Fruit fly (Drosophila melanogaster) whole organism, adult: ENCODE results near the gene cdm.

ENCODE experiments used
- CG12768 ChIP-seq: fragments of 200-800 bp; sonication (Bioruptor generic); optimal IDR thresholded peaks from 2 replicates; lab custom pipeline; 2017; ENCODE audit warnings: missing biosample characterization, missing genetic modification characterization, mild to moderate bottlenecking, moderate library complexity, missing genetic modification reagents
- CG14711 ChIP-seq: fragments of 200-800 bp; sonication (Bioruptor generic); optimal IDR thresholded peaks from 2 replicates; lab custom pipeline; 2018; ENCODE audit warnings: missing biosample characterization, mild to moderate bottlenecking, missing genetic modification characterization, moderate library complexity
- CG33017 ChIP-seq: fragments of 200-800 bp; sonication (Bioruptor generic); optimal IDR thresholded peaks from 2 replicates; lab custom pipeline; 2018; ENCODE audit warnings: missing biosample characterization, mild to moderate bottlenecking, missing genetic modification characterization, moderate library complexity
- CG5204 ChIP-seq: fragments of 200-800 bp; sonication (Bioruptor generic); optimal IDR thresholded peaks from 2 replicates; lab custom pipeline; 2016; ENCODE audit warnings: missing biosample characterization, missing genetic modification characterization
- CG7045 ChIP-seq: fragments of 200-800 bp; sonication (Bioruptor generic); optimal IDR thresholded peaks from 2 replicates; lab custom pipeline; 2017; ENCODE audit warnings: missing biosample characterization, mild to moderate bottlenecking, missing genetic modification characterization
- Clk ChIP-seq: fragments of 200-800 bp; sonication (Bioruptor generic); optimal IDR thresholded peaks from 2 replicates; lab custom pipeline; 2017; ENCODE audit warnings: missing biosample characterization, missing genetic modification characterization
- Hr96 ChIP-seq: fragments of 200-800 bp; sonication (Bioruptor generic); optimal IDR thresholded peaks from 2 replicates; lab custom pipeline; 2016; ENCODE audit warnings: missing biosample characterization, missing genetic modification characterization
- bab1 ChIP-seq: fragments of 200-800 bp; sonication (Bioruptor generic); optimal IDR thresholded peaks from 3 replicates; lab custom pipeline; 2019; ENCODE audit warnings: missing biosample characterization, mild to moderate bottlenecking, missing genetic modification characterization, moderate library complexity
- cic ChIP-seq: fragments of 200-800 bp; sonication (Bioruptor generic); optimal IDR thresholded peaks from 2 replicates; lab custom pipeline; 2017; ENCODE audit warnings: missing biosample characterization, mild to moderate bottlenecking, missing genetic modification characterization, moderate library complexity
- cnc ChIP-seq, 2 experiments: fragments of >200 bp; optimal IDR thresholded peaks; 2 replicates each; lab custom pipeline; 2017
- kay ChIP-seq: fragments of 200-800 bp; sonication (Bioruptor generic); peaks from one replicate; lab custom pipeline; 2016; ENCODE audit warnings: missing biosample characterization, missing genetic modification characterization, borderline replicate concordance
- ovo ChIP-seq: fragments of 200-800 bp; sonication (Bioruptor generic); optimal IDR thresholded peaks from 2 replicates; lab custom pipeline; 2016; ENCODE audit warnings: missing biosample characterization, missing genetic modification characterization
- tj ChIP-seq: fragments of 200-800 bp; sonication (Bioruptor generic); optimal IDR thresholded peaks from 3 replicates; lab custom pipeline; 2017; ENCODE audit warnings: missing biosample characterization, mild to moderate bottlenecking, missing genetic modification characterization, moderate library complexity
- toe ChIP-seq: fragments of 200-800 bp; sonication (Bioruptor generic); optimal IDR thresholded peaks from 2 replicates; lab custom pipeline; 2016; ENCODE audit warnings: missing biosample characterization, missing genetic modification characterization

DNA sequence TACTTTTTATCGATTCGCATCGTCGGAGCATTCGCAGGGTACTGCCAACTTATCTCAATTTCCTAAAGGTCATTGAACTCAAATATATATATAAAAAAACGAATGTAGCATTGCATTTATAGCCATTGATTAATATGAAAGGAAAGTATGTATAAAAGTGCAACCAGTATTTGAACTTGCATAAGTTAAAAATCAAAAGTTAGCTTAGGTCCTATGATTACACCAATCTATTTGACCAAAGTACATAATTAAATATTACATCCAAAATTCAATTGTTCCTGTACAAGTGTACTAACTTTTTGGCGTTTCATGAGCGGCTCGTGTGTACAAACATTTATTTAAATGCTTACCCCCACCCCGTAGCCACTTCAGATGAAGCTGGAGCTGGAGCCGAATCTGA lies 25.8 kb downstream of the cdm start:
- no peak for TF ChIP-seq bab1 (GFP tag; lab: Kevin White, UChicago)
- no peak for TF ChIP-seq Hr96 (GFP tag; lab: Kevin White, UChicago)
- no peak for TF ChIP-seq toe (GFP tag; lab: Kevin White, UChicago)
- no peak for TF ChIP-seq ovo (GFP tag; lab: Kevin White, UChicago)
- TF ChIP-seq cic (GFP tag; lab: Kevin White, UChicago): no peak
- TF ChIP-seq tj (GFP tag; lab: Kevin White, UChicago): no peak
- no peak for TF ChIP-seq CG33017 (tag; lab: Kevin White, UChicago)
- no peak for TF ChIP-seq CG14711 (tag; lab: Kevin White, UChicago)
- TF ChIP-seq kay: no peak
- no peak for TF ChIP-seq cnc (optimal IDR thresholded peaks at IDR 0.05; lab: Kevin White, UChicago)
- TF ChIP-seq Clk: no peak
- TF ChIP-seq CG5204 (GFP tag; lab: Kevin White, UChicago): no peak
- TF ChIP-seq CG7045: no peak
- no peak for TF ChIP-seq CG12768 (GFP tag; lab: Kevin White, UChicago)
